Worm (Caenorhabditis elegans) whole organism, L3 larva: Measurements from ENCODE around the gene nop-1.

Experiments
- R02D3.7 ChIP-seq: fragments of 150-350 bp; optimal IDR thresholded peaks from 2 replicates; lab custom pipeline; 2014; ENCODE audit warnings: missing biosample characterization, missing genetic modification characterization
- ZK546.5 ChIP-seq: sonication (generic microtip); optimal IDR thresholded peaks from 2 replicates; lab custom pipeline; 2017; ENCODE audit warnings: missing biosample characterization, missing genetic modification characterization
- aly-2 ChIP-seq: fragments of 150-350 bp; optimal IDR thresholded peaks from 2 replicates; lab custom pipeline; 2014; ENCODE audit warnings: missing biosample characterization, missing genetic modification characterization
- ama-1 ChIP-seq: fragments of 150-350 bp; optimal IDR thresholded peaks from 2 replicates; lab custom pipeline; 2018
- ceh-16 ChIP-seq: sonication (generic microtip); optimal IDR thresholded peaks from 2 replicates; lab custom pipeline; 2017; ENCODE audit warnings: missing biosample characterization, missing genetic modification characterization
- ceh-28 ChIP-seq: fragments of 150-350 bp; optimal IDR thresholded peaks from 2 replicates; lab custom pipeline; 2014; ENCODE audit warnings: missing biosample characterization, missing genetic modification reagents, missing genetic modification characterization
- ceh-82 ChIP-seq: fragments of 150-350 bp; optimal IDR thresholded peaks from 2 replicates; lab custom pipeline; 2014; ENCODE audit warnings: missing biosample characterization, missing genetic modification characterization
- ceh-9 ChIP-seq: sonication (generic microtip); optimal IDR thresholded peaks from 2 replicates; lab custom pipeline; 2018; ENCODE audit warnings: missing biosample characterization, missing genetic modification characterization
- daf-12 ChIP-seq: fragments of 150-350 bp; optimal IDR thresholded peaks from 2 replicates; lab custom pipeline; 2014; ENCODE audit warnings: missing biosample characterization, missing genetic modification reagents, missing genetic modification characterization
- egl-27 ChIP-seq: sonication (generic microtip); optimal IDR thresholded peaks from 4 replicates; lab custom pipeline; 2017; ENCODE audit warnings: missing biosample characterization, missing genetic modification reagents, missing genetic modification characterization
- egl-5 ChIP-seq: fragments of 150-350 bp; optimal IDR thresholded peaks from 2 replicates; lab custom pipeline; 2017; ENCODE audit warnings: missing biosample characterization, missing genetic modification reagents, missing genetic modification characterization, inconsistent platforms
- elt-1 ChIP-seq: fragments of 150-350 bp; optimal IDR thresholded peaks from 2 replicates; lab custom pipeline; 2014; ENCODE audit warnings: missing biosample characterization, missing genetic modification characterization
- elt-3 ChIP-seq, 3 experiments: fragments of 150-350 bp in 1 of 3; sonication (generic microtip) in 2 of 3; optimal IDR thresholded peaks; 2 replicates in 2 of 3; 4 replicates in 1 of 3; lab custom pipeline; 2014 to 2017; ENCODE audit warnings: missing biosample characterization in 3 of 3, missing genetic modification characterization in 3 of 3
- eor-1 ChIP-seq, 2 experiments: fragments of 150-350 bp; optimal IDR thresholded peaks; 2 replicates each; lab custom pipeline; 2014 to 2018; ENCODE audit warnings: missing biosample characterization in 2 of 2, missing genetic modification characterization in 2 of 2
- fkh-10 ChIP-seq: sonication (generic microtip); optimal IDR thresholded peaks from 2 replicates; lab custom pipeline; 2017; ENCODE audit warnings: missing biosample characterization, missing genetic modification reagents, missing genetic modification characterization
- fkh-2 ChIP-seq: fragments of 150-350 bp; optimal IDR thresholded peaks from 2 replicates; lab custom pipeline; 2014; ENCODE audit warnings: missing biosample characterization, missing genetic modification reagents, missing genetic modification characterization
- hmg-11 ChIP-seq: sonication (generic microtip); optimal IDR thresholded peaks from 2 replicates; lab custom pipeline; 2016; ENCODE audit warnings: missing genetic modification characterization, missing compliant biosample characterization
- jun-1 ChIP-seq: fragments of 150-350 bp; optimal IDR thresholded peaks from 2 replicates; lab custom pipeline; 2014; ENCODE audit warnings: missing biosample characterization, missing genetic modification reagents, missing genetic modification characterization
- lin-15B ChIP-seq: fragments of 150-350 bp; optimal IDR thresholded peaks from 2 replicates; lab custom pipeline; 2014; ENCODE audit warnings: missing biosample characterization, missing genetic modification characterization
- lin-39 ChIP-seq: fragments of 150-350 bp; optimal IDR thresholded peaks from 2 replicates; lab custom pipeline; 2018; ENCODE audit warnings: missing biosample characterization, missing genetic modification reagents, missing genetic modification characterization
- lsy-12 ChIP-seq: sonication (generic microtip); optimal IDR thresholded peaks from 2 replicates; lab custom pipeline; 2016; ENCODE audit warnings: mild to moderate bottlenecking, missing genetic modification characterization, missing compliant biosample characterization
- mdl-1 ChIP-seq: fragments of 150-350 bp; optimal IDR thresholded peaks from 2 replicates; lab custom pipeline; 2014; ENCODE audit warnings: missing biosample characterization, missing genetic modification characterization
- mml-1 ChIP-seq: fragments of 150-350 bp; sonication (generic microtip); optimal IDR thresholded peaks from 3 replicates; lab custom pipeline; 2014; ENCODE audit warnings: missing biosample characterization, missing genetic modification characterization
- nfya-1 ChIP-seq: sonication (generic microtip); optimal IDR thresholded peaks from 2 replicates; lab custom pipeline; 2017; ENCODE audit warnings: missing genetic modification characterization, mild to moderate bottlenecking, missing compliant biosample characterization, antibody characterized with exemption, moderate library complexity; ENCODE audit not compliant: insufficient read depth
- nhr-11 ChIP-seq: fragments of 150-350 bp; optimal IDR thresholded peaks from 2 replicates; lab custom pipeline; 2014; ENCODE audit warnings: missing biosample characterization, missing genetic modification characterization
- nhr-12 ChIP-seq: fragments of 150-350 bp; optimal IDR thresholded peaks from 2 replicates; lab custom pipeline; 2014; ENCODE audit warnings: missing biosample characterization, missing genetic modification characterization
- nhr-23 ChIP-seq: fragments of 150-350 bp; optimal IDR thresholded peaks from 2 replicates; lab custom pipeline; 2014; ENCODE audit warnings: missing biosample characterization, missing genetic modification reagents, missing genetic modification characterization
- nhr-25 ChIP-seq: sonication (generic microtip); optimal IDR thresholded peaks from 2 replicates; lab custom pipeline; 2017; ENCODE audit warnings: missing biosample characterization, missing genetic modification characterization
- nhr-43 ChIP-seq: sonication (generic microtip); optimal IDR thresholded peaks from 2 replicates; lab custom pipeline; 2016; ENCODE audit warnings: mild to moderate bottlenecking, missing genetic modification characterization, missing compliant biosample characterization; ENCODE audit not compliant: poor library complexity, severe bottlenecking
- nhr-76 ChIP-seq: fragments of 150-350 bp; sonication (generic microtip); optimal IDR thresholded peaks from 5 replicates; lab custom pipeline; 2014; ENCODE audit warnings: missing biosample characterization, missing genetic modification characterization
- nhr-77 ChIP-seq: fragments of 150-350 bp; optimal IDR thresholded peaks from 2 replicates; lab custom pipeline; 2014; ENCODE audit warnings: missing biosample characterization, missing genetic modification characterization
- pha-4 ChIP-seq: fragments of 150-350 bp; optimal IDR thresholded peaks from 2 replicates; lab custom pipeline; 2014; ENCODE audit warnings: missing biosample characterization, missing genetic modification reagents, missing genetic modification characterization
- pqm-1 ChIP-seq: fragments of 150-350 bp; optimal IDR thresholded peaks from 2 replicates; lab custom pipeline; 2017; ENCODE audit warnings: missing biosample characterization, missing genetic modification characterization, inconsistent platforms
- sea-2 ChIP-seq: fragments of 150-350 bp; sonication (generic microtip); optimal IDR thresholded peaks from 4 replicates; lab custom pipeline; 2014; ENCODE audit warnings: missing biosample characterization, missing genetic modification reagents, missing genetic modification characterization
- snpc-4 ChIP-seq: fragments of 150-350 bp; optimal IDR thresholded peaks from 2 replicates; lab custom pipeline; 2014; ENCODE audit warnings: missing biosample characterization, missing genetic modification characterization
- tbx-2 ChIP-seq: sonication (generic microtip); optimal IDR thresholded peaks from 2 replicates; lab custom pipeline; 2016; ENCODE audit warnings: mild to moderate bottlenecking, missing genetic modification characterization, missing compliant biosample characterization
- unc-39 ChIP-seq: sonication (generic microtip); optimal IDR thresholded peaks from 4 replicates; lab custom pipeline; 2017; ENCODE audit warnings: missing biosample characterization, missing genetic modification characterization
- unc-62 ChIP-seq: fragments of 150-350 bp; sonication (generic microtip); optimal IDR thresholded peaks from 4 replicates; lab custom pipeline; 2014; ENCODE audit warnings: missing biosample characterization, missing genetic modification reagents, missing genetic modification characterization
- zag-1 ChIP-seq: fragments of 150-350 bp; optimal IDR thresholded peaks from 2 replicates; lab custom pipeline; 2014; ENCODE audit warnings: missing biosample characterization, missing genetic modification characterization

nop-1 gene

ce11 chrIII:5917365-5917958 lies 41.1 kb upstream of the nop-1 start (continued):
- TF ChIP-seq mml-1 (tag; lab: Kevin White, UChicago) (no peak), hmg-11 (no peak), elt-1 (no peak), nhr-12 (no peak), lsy-12 (peak; percentile 40), nhr-23 (peak; percentile 20), daf-12 (tag; lab: Kevin White, UChicago) (no peak), lin-15B (tag; lab: Kevin White, UChicago) (no peak), pqm-1 (tag; lab: Kevin White, UChicago) (peak; percentile 42), R02D3.7 (tag; lab: Kevin White, UChicago) (no peak), pha-4 (peak; percentile 41), nhr-11 (tag; lab: Kevin White, UChicago) (no peak)

- TF ChIP-seq egl-27 (tag; lab: Kevin White, UChicago) (no peak), nhr-77 (tag; lab: Kevin White, UChicago) (no peak), R02D3.7 (tag; lab: Kevin White, UChicago) (no peak), nhr-25 (tag; lab: Kevin White, UChicago) (peak; percentile 95), ceh-82 (tag; lab: Kevin White, UChicago) (no peak), snpc-4 (no peak), jun-1 (peak; percentile 28), egl-5 (tag; lab: Kevin White, UChicago) (no peak), ceh-28 (tag; lab: Kevin White, UChicago) (peak; percentile 36), fkh-2 (no peak), mdl-1 (peak; percentile 44), elt-3 (tag; optimal IDR thresholded peaks at IDR 0.05; lab: Kevin White, UChicago) (peak in 2 of 3 experiments; percentile 74 to 81), nhr-23 (peak; percentile 96), ama-1 (lab: Kevin White, UChicago) (no peak), lsy-12 (peak; percentile 69), nhr-43 (tag; lab: Kevin White, UChicago) (peak; percentile 87), aly-2 (tag; lab: Kevin White, UChicago) (no peak), nfya-1 (tag; lab: Kevin White, UChicago) (peak; percentile 47), nhr-76 (tag; lab: Kevin White, UChicago) (no peak), fkh-10 (GFP tag; lab: Kevin White, UChicago) (no peak), eor-1 (tag; optimal IDR thresholded peaks at IDR 0.05; lab: Kevin White, UChicago) (no peak), nhr-12 (no peak), mml-1 (tag; lab: Kevin White, UChicago) (no peak), unc-62 (GFP tag; lab: Kevin White, UChicago) (peak; percentile 69), ceh-9 (no peak), elt-1 (no peak), zag-1 (tag; lab: Kevin White, UChicago) (no peak)
Observed at ce11 chrIII:5919799-5920387, 38.6 kb upstream of the nop-1 start, which contains the start of the genes tdo-2 and C28H8.2. Gene tdo-2 (minus strand): TSS chrIII:5919955. Gene C28H8.2 (plus strand): TSS chrIII:5920322.

DNA sequence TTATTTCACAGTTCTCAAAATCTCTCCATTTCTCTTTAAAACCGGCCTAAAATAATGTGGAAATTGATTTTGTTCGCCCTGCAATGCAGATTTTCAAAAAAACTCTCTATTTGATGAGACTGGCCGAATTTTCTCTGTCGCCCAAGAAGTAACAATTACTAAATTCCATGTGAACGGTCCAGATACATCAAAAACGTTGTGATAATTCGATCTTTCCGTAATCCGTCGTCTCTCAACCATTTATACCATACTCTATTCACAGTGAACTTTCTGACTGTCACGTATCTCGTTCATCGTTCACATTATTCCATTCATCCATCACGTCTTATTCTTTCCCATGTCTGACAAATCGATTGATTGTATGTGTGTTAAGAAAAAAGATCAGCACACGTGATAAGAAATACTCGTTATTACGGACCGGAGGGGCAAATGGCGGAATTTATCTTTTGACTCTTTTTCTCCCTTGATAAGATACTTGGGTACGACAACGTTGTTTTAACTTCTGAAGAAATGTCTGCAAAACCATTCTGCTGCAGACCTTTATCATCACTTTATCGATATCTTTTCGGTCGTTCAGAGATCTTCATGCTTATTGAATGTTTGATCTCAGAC lies 37.3 kb upstream of the nop-1 start:
- TF ChIP-seq ceh-28 (tag; lab: Kevin White, UChicago) (no peak), elt-3 (tag; optimal IDR thresholded peaks at IDR 0.05; lab: Kevin White, UChicago) (peak in 2 of 3 experiments; percentile 89 to 92), sea-2 (GFP tag; lab: Kevin White, UChicago) (no peak), nhr-25 (tag; lab: Kevin White, UChicago) (peak; percentile 80), nhr-23 (peak; percentile 84), unc-62 (GFP tag; lab: Kevin White, UChicago) (no peak), nhr-43 (tag; lab: Kevin White, UChicago) (peak; percentile 92), tbx-2 (tag; lab: Kevin White, UChicago) (peak; percentile 13), ceh-16 (tag; lab: Kevin White, UChicago) (no peak), nfya-1 (tag; lab: Kevin White, UChicago) (no peak), ama-1 (lab: Kevin White, UChicago) (peak; percentile 66), lsy-12 (no peak), fkh-2 (no peak), ceh-9 (no peak), zag-1 (tag; lab: Kevin White, UChicago) (no peak), nhr-77 (tag; lab: Kevin White, UChicago) (no peak), mml-1 (tag; lab: Kevin White, UChicago) (no peak), lin-39 (no peak), R02D3.7 (tag; lab: Kevin White, UChicago) (no peak), unc-39 (no peak), daf-12 (tag; lab: Kevin White, UChicago) (no peak), ZK546.5 (tag; lab: Kevin White, UChicago) (no peak), snpc-4 (no peak)
